Fruit fly (Drosophila melanogaster) whole organism, embryonic: ENCODE results near the gene Sgp.
A peak's percentile ranks its signal among the peaks of the same experiment; 100 is the strongest.

ENCODE experiments used
- ATbp ChIP-seq: fragments of 200-800 bp; sonication (Bioruptor generic); optimal IDR thresholded peaks from 2 replicates; lab custom pipeline; 2017; ENCODE audit warnings: missing biosample characterization, mild to moderate bottlenecking, missing genetic modification characterization, missing genetic modification reagents
- Asciz ChIP-seq: fragments of 200-800 bp; sonication (Bioruptor generic); optimal IDR thresholded peaks from 2 replicates; lab custom pipeline; 2017; ENCODE audit warnings: missing biosample characterization, mild to moderate bottlenecking, missing genetic modification characterization, missing genetic modification reagents
- Atf-2 ChIP-seq: fragments of 200-800 bp; sonication (Bioruptor generic); optimal IDR thresholded peaks from 2 replicates; lab custom pipeline; 2016; ENCODE audit warnings: missing biosample characterization, missing genetic modification characterization
- Bteb2 ChIP-seq: fragments of 200-800 bp; sonication (Bioruptor generic); optimal IDR thresholded peaks from 2 replicates; lab custom pipeline; 2016; ENCODE audit warnings: missing biosample characterization, missing genetic modification characterization
- CG11085 ChIP-seq: fragments of 200-800 bp; sonication (Bioruptor generic); IDR thresholded peaks from 2 replicates; pipeline ENCODE4 v1.3.6; 2022; ENCODE audit warnings: missing biosample characterization, missing genetic modification characterization
- CG11093 ChIP-seq: fragments of 200-800 bp; sonication (Bioruptor generic); IDR thresholded peaks from 3 replicates; pipeline ENCODE4 v1.3.6; 2022; ENCODE audit warnings: missing biosample characterization, missing genetic modification characterization
- CG11723 ChIP-seq: fragments of 200-800 bp; sonication (Bioruptor generic); optimal IDR thresholded peaks from 2 replicates; lab custom pipeline; 2017; ENCODE audit warnings: missing biosample characterization, mild to moderate bottlenecking, missing genetic modification characterization
- CG15696 ChIP-seq: fragments of 200-800 bp; sonication (Bioruptor generic); optimal IDR thresholded peaks from 2 replicates; lab custom pipeline; 2019; ENCODE audit warnings: missing biosample characterization, mild to moderate bottlenecking, missing genetic modification characterization, moderate library complexity
- CG16813 ChIP-seq: fragments of 200-800 bp; sonication (Bioruptor generic); IDR thresholded peaks from 3 replicates; pipeline ENCODE4 v1.3.6; 2022; ENCODE audit warnings: missing biosample characterization, missing genetic modification characterization; ENCODE audit not compliant: partially characterized antibody
- CG18764 ChIP-seq: fragments of 200-800 bp; sonication (Bioruptor generic); optimal IDR thresholded peaks from 3 replicates; lab custom pipeline; 2016; ENCODE audit warnings: missing biosample characterization, missing genetic modification characterization
- CG2678 ChIP-seq: fragments of 200-800 bp; sonication (Bioruptor generic); optimal IDR thresholded peaks from 3 replicates; lab custom pipeline; 2019; ENCODE audit warnings: missing biosample characterization, mild to moderate bottlenecking, missing genetic modification characterization, moderate library complexity
- CG2889 ChIP-seq: fragments of 200-800 bp; sonication (Bioruptor generic); IDR thresholded peaks from 3 replicates; pipeline ENCODE4 v1.3.6; 2022; ENCODE audit warnings: missing biosample characterization, missing genetic modification characterization
- CG30020 ChIP-seq: fragments of 200-800 bp; optimal IDR thresholded peaks from 2 replicates; lab custom pipeline; 2019; ENCODE audit warnings: missing biosample characterization, mild to moderate bottlenecking, missing genetic modification characterization, moderate library complexity
- CG31224 ChIP-seq: fragments of 200-800 bp; sonication (Bioruptor generic); IDR thresholded peaks from 2 replicates; pipeline ENCODE4 v1.3.6; 2022; ENCODE audit warnings: missing biosample characterization, missing genetic modification characterization
- CG32772 ChIP-seq: fragments of 200-800 bp; sonication (Bioruptor generic); IDR thresholded peaks from 2 replicates; pipeline ENCODE4 v1.3.6; 2022; ENCODE audit warnings: missing biosample characterization, missing genetic modification characterization
- CG34422 ChIP-seq: fragments of 200-800 bp; sonication (Bioruptor generic); IDR thresholded peaks from 3 replicates; pipeline ENCODE4 v1.3.6; 2022; ENCODE audit warnings: missing biosample characterization, missing genetic modification characterization
- CG3838 ChIP-seq: fragments of 200-800 bp; sonication (Bioruptor generic); optimal IDR thresholded peaks from 3 replicates; lab custom pipeline; 2016; ENCODE audit warnings: missing biosample characterization, missing genetic modification characterization
- CG4730 ChIP-seq: fragments of 200-800 bp; sonication (Bioruptor generic); IDR thresholded peaks from 2 replicates; pipeline ENCODE4 v1.3.6; 2022; ENCODE audit warnings: missing biosample characterization, missing genetic modification characterization
- CG9215 ChIP-seq: fragments of 200-800 bp; sonication (Bioruptor generic); IDR thresholded peaks from 2 replicates; pipeline ENCODE4 v1.3.6; 2022; ENCODE audit warnings: missing biosample characterization, missing genetic modification characterization
- CG9727 ChIP-seq: fragments of 200-800 bp; sonication (Bioruptor generic); optimal IDR thresholded peaks from 3 replicates; lab custom pipeline; 2017; ENCODE audit warnings: missing biosample characterization, mild to moderate bottlenecking, missing genetic modification characterization
- CG9876 ChIP-seq: fragments of 200-800 bp; sonication (Bioruptor generic); optimal IDR thresholded peaks from 2 replicates; lab custom pipeline; 2016; ENCODE audit warnings: missing biosample characterization, missing genetic modification characterization
- CoRest ChIP-seq: fragments of 200-800 bp; sonication (Bioruptor generic); optimal IDR thresholded peaks from 3 replicates; lab custom pipeline; 2018; ENCODE audit warnings: missing biosample characterization, mild to moderate bottlenecking, missing genetic modification characterization, moderate library complexity
- CrebB ChIP-seq: fragments of 200-800 bp; sonication (Bioruptor generic); optimal IDR thresholded peaks from 3 replicates; lab custom pipeline; 2018; ENCODE audit warnings: missing biosample characterization, mild to moderate bottlenecking, missing genetic modification characterization
- Doc3 ChIP-seq: fragments of 200-800 bp; sonication (Bioruptor generic); IDR thresholded peaks from 3 replicates; pipeline ENCODE4 v1.3.6; 2022; ENCODE audit warnings: missing biosample characterization, missing genetic modification characterization; ENCODE audit not compliant: partially characterized antibody
- Dref ChIP-seq: fragments of 200-800 bp; sonication (Bioruptor generic); IDR thresholded peaks from 2 replicates; pipeline ENCODE4 v1.3.6; 2022; ENCODE audit warnings: missing biosample characterization, missing genetic modification characterization
- E2f2 ChIP-seq: fragments of 200-800 bp; sonication (Bioruptor generic); IDR thresholded peaks from 2 replicates; pipeline ENCODE4 v1.3.6; 2022; ENCODE audit warnings: missing biosample characterization, missing genetic modification characterization
- Fer2 ChIP-seq: fragments of 200-800 bp; sonication (Bioruptor generic); optimal IDR thresholded peaks from 2 replicates; lab custom pipeline; 2018; ENCODE audit warnings: missing biosample characterization, mild to moderate bottlenecking, missing genetic modification characterization, moderate library complexity
- Optix ChIP-seq: fragments of 200-800 bp; sonication (Bioruptor generic); IDR thresholded peaks from 3 replicates; pipeline ENCODE4 v1.3.6; 2022; ENCODE audit warnings: missing biosample characterization, missing genetic modification characterization
- Rfx ChIP-seq: fragments of 200-800 bp; sonication (Bioruptor generic); IDR thresholded peaks from 2 replicates; pipeline ENCODE4 v1.3.6; 2022; ENCODE audit warnings: missing biosample characterization, missing genetic modification characterization
- Stat92E ChIP-seq, 3 experiments: fragments of >200 bp in 2 of 3; fragments of 200-800 bp in 1 of 3; sonication (Bioruptor generic) in 1 of 3; optimal IDR thresholded peaks; 2 replicates each; lab custom pipeline; 2017 to 2019; ENCODE audit warnings: missing biosample characterization in 3 of 3, missing genetic modification characterization in 3 of 3, mild to moderate bottlenecking in 1 of 3, moderate library complexity in 1 of 3
- Xrp1 ChIP-seq: fragments of 200-800 bp; sonication (Bioruptor generic); IDR thresholded peaks from 2 replicates; pipeline ENCODE4 v1.3.6; 2022; ENCODE audit warnings: missing biosample characterization, missing genetic modification characterization
- ara ChIP-seq: fragments of 200-800 bp; sonication (Bioruptor generic); IDR thresholded peaks from 2 replicates; pipeline ENCODE4 v1.3.6; 2022; ENCODE audit warnings: missing biosample characterization, missing genetic modification characterization
- bowl ChIP-seq: fragments of 200-800 bp; sonication (Bioruptor generic); IDR thresholded peaks from 2 replicates; pipeline ENCODE4 v1.3.6; 2022; ENCODE audit warnings: missing biosample characterization, missing genetic modification characterization
- cato ChIP-seq: fragments of 200-800 bp; sonication (Bioruptor generic); optimal IDR thresholded peaks from 2 replicates; lab custom pipeline; 2016; ENCODE audit warnings: missing biosample characterization, missing genetic modification characterization, borderline replicate concordance
- cwo ChIP-seq: fragments of 200-800 bp; sonication (Bioruptor generic); optimal IDR thresholded peaks from 3 replicates; lab custom pipeline; 2017; ENCODE audit warnings: missing biosample characterization, missing genetic modification characterization, mild to moderate bottlenecking, moderate library complexity, missing genetic modification reagents
- fd64A ChIP-seq: fragments of 200-800 bp; sonication (Bioruptor generic); optimal IDR thresholded peaks from 3 replicates; lab custom pipeline; 2018; ENCODE audit warnings: missing biosample characterization, mild to moderate bottlenecking, missing genetic modification characterization
- gem ChIP-seq: fragments of 200-800 bp; sonication (Bioruptor generic); optimal IDR thresholded peaks from 2 replicates; lab custom pipeline; 2019; ENCODE audit warnings: missing biosample characterization, mild to moderate bottlenecking, missing genetic modification characterization, moderate library complexity
- grau ChIP-seq: fragments of 200-800 bp; optimal IDR thresholded peaks from 3 replicates; lab custom pipeline; 2019; ENCODE audit warnings: missing biosample characterization, mild to moderate bottlenecking, missing genetic modification characterization, moderate library complexity
- gt ChIP-seq: fragments of 200-800 bp; sonication (Bioruptor generic); IDR thresholded peaks from 2 replicates; pipeline ENCODE4 v1.3.6; 2022; ENCODE audit warnings: missing biosample characterization, missing genetic modification characterization
- jing ChIP-seq: fragments of 200-800 bp; sonication (Bioruptor generic); optimal IDR thresholded peaks from 2 replicates; lab custom pipeline; 2018; ENCODE audit warnings: missing biosample characterization, mild to moderate bottlenecking, missing genetic modification characterization
- kay ChIP-seq: fragments of 200-800 bp; sonication (Bioruptor generic); optimal IDR thresholded peaks from 2 replicates; lab custom pipeline; 2016; ENCODE audit warnings: missing biosample characterization, missing genetic modification characterization
- nmo ChIP-seq: fragments of 200-800 bp; sonication (Bioruptor generic); optimal IDR thresholded peaks from 2 replicates; lab custom pipeline; 2018; ENCODE audit warnings: missing biosample characterization, mild to moderate bottlenecking, missing genetic modification characterization, moderate library complexity
- ranshi ChIP-seq: fragments of 200-800 bp; sonication (Bioruptor generic); IDR thresholded peaks from 2 replicates; pipeline ENCODE4 v1.3.6; 2022; ENCODE audit warnings: missing biosample characterization, missing genetic modification characterization
- sens ChIP-seq: fragments of 200-800 bp; sonication (Bioruptor generic); peaks from one replicate; lab custom pipeline; 2016; ENCODE audit warnings: missing biosample characterization, missing genetic modification characterization
- slbo ChIP-seq: fragments of 200-800 bp; sonication (Bioruptor generic); IDR thresholded peaks from 2 replicates; pipeline ENCODE4 v1.3.6; 2022; ENCODE audit warnings: missing biosample characterization, missing genetic modification characterization
- sqz ChIP-seq: fragments of 200-800 bp; sonication (Bioruptor generic); optimal IDR thresholded peaks from 3 replicates; lab custom pipeline; 2018; ENCODE audit warnings: missing biosample characterization, mild to moderate bottlenecking, missing genetic modification characterization
- tap ChIP-seq: fragments of 200-800 bp; optimal IDR thresholded peaks from 3 replicates; lab custom pipeline; 2019; ENCODE audit warnings: missing biosample characterization, mild to moderate bottlenecking, missing genetic modification characterization, moderate library complexity
- tll ChIP-seq, 2 experiments: fragments of 200-800 bp in 1 of 2; fragments of >200 bp in 1 of 2; sonication (Bioruptor generic) in 1 of 2; optimal IDR thresholded peaks; 2 replicates each; lab custom pipeline; 2017 to 2019; ENCODE audit warnings: missing biosample characterization in 2 of 2, missing genetic modification characterization in 2 of 2, mild to moderate bottlenecking in 1 of 2, moderate library complexity in 1 of 2
- vfl ChIP-seq: fragments of 200-800 bp; sonication (Bioruptor generic); optimal IDR thresholded peaks from 2 replicates; lab custom pipeline; 2016; ENCODE audit warnings: missing biosample characterization, missing genetic modification characterization
- wdn ChIP-seq: fragments of 200-800 bp; sonication (Bioruptor generic); IDR thresholded peaks from 2 replicates; pipeline ENCODE4 v1.3.6; 2022; ENCODE audit warnings: missing biosample characterization, missing genetic modification characterization
- zf30C ChIP-seq: fragments of 200-800 bp; sonication (Bioruptor generic); optimal IDR thresholded peaks from 3 replicates; lab custom pipeline; 2018; ENCODE audit warnings: missing biosample characterization, mild to moderate bottlenecking, missing genetic modification characterization

Gene Sgp

dm6 chr2L:8473448-8473847 is 46.0 kb upstream of the Sgp start (continued):
- TF ChIP-seq CG11723 (peak; percentile 25), Bteb2 (no peak), CG15696 (tag; lab: Kevin White, UChicago) (no peak), Stat92E (GFP tag; optimal IDR thresholded peaks at IDR 0.05; lab: Kevin White, UChicago) (no peak), CG9727 (GFP tag; lab: Kevin White, UChicago) (peak; percentile 66), CoRest (tag; lab: Kevin White, UChicago) (peak; percentile 34), sens (peak; percentile 80), Optix (GFP tag; lab: Robert Waterston, UW) (peak; percentile 47; the same call in 1 of the 3 replicates), CG34422 (peak; percentile 59; the same call in 2 of the 3 replicates), bowl (GFP tag; lab: Robert Waterston, UW) (no peak), CG16813 (GFP tag; lab: Robert Waterston, UW) (no peak), ara (GFP tag; lab: Robert Waterston, UW) (peak; percentile 67; the same call in 1 of the 2 replicates), sqz (no peak), Asciz (GFP tag; lab: Kevin White, UChicago) (peak; percentile 13), vfl (GFP tag; lab: Kevin White, UChicago) (no peak), CG30020 (tag; lab: Kevin White, UChicago) (no peak), CG2889 (peak; percentile 49; the same call in 1 of the 3 replicates), kay (GFP tag; lab: Kevin White, UChicago) (no peak), CG31224 (GFP tag; lab: Robert Waterston, UW) (no peak), cato (GFP tag; lab: Kevin White, UChicago) (no peak), Dref (GFP tag; lab: Robert Waterston, UW) (no peak), ranshi (peak; percentile 30; the same call in 1 of the 2 replicates), tap (tag; lab: Kevin White, UChicago) (peak; percentile 15), wdn (no peak), CG2678 (tag; lab: Kevin White, UChicago) (peak; percentile 73), nmo (peak; percentile 62), CG11093 (GFP tag; lab: Robert Waterston, UW) (peak; percentile 43; the same call in 1 of the 3 replicates), Doc3 (GFP tag; lab: Robert Waterston, UW) (no peak), CG11085 (GFP tag; lab: Robert Waterston, UW) (no peak), CG9215 (peak; percentile 51; the same call in 1 of the 2 replicates), Fer2 (no peak), zf30C (GFP tag; lab: Kevin White, UChicago) (no peak), ATbp (GFP tag; lab: Kevin White, UChicago) (peak; percentile 26), CrebB (no peak), cwo (peak; percentile 48), slbo (GFP tag; lab: Robert Waterston, UW) (peak; percentile 59), jing (GFP tag; lab: Kevin White, UChicago) (peak; percentile 18), CG32772 (GFP tag; lab: Robert Waterston, UW) (peak; percentile 66; the same call in 1 of the 2 replicates), CG4730 (GFP tag; lab: Robert Waterston, UW) (no peak), CG9876 (GFP tag; lab: Kevin White, UChicago) (no peak), grau (tag; lab: Kevin White, UChicago) (peak; percentile 27), CG18764 (GFP tag; lab: Kevin White, UChicago) (peak; percentile 32), Xrp1 (peak; percentile 81), Atf-2 (GFP tag; lab: Kevin White, UChicago) (no peak), E2f2 (GFP tag; lab: Robert Waterston, UW) (peak; percentile 30; the same call in 1 of the 2 replicates), gt (GFP tag; lab: Robert Waterston, UW) (no peak; the same call in 1 of the 2 replicates), CG3838 (GFP tag; lab: Kevin White, UChicago) (no peak), tll (GFP tag; optimal IDR thresholded peaks at IDR 0.05; lab: Kevin White, UChicago) (no peak), Rfx (GFP tag; lab: Robert Waterston, UW) (peak; percentile 61), fd64A (GFP tag; lab: Kevin White, UChicago) (no peak), gem (tag; lab: Kevin White, UChicago) (peak; percentile 66)
